Fruit fly (Drosophila melanogaster) whole organism: ENCODE data around the gene Dic1.

Experiments
- CG8478 ChIP-seq: fragments of >200 bp; optimal IDR thresholded peaks from 2 replicates; lab custom pipeline; 2018; ENCODE audit warnings: inconsistent platforms
- Dll ChIP-seq: fragments of >200 bp; optimal IDR thresholded peaks from 2 replicates; lab custom pipeline; 2017
- EcR ChIP-seq, 2 experiments: fragments of >200 bp; optimal IDR thresholded peaks; 2 replicates each; lab custom pipeline; 2017; ENCODE audit warnings: missing biosample characterization in 2 of 2, missing genetic modification characterization in 2 of 2, missing genetic modification reagents in 2 of 2
- pan ChIP-seq: fragments of >200 bp; optimal IDR thresholded peaks from 2 replicates; lab custom pipeline; 2017
- psq ChIP-seq: fragments of >200 bp; optimal IDR thresholded peaks from 2 replicates; lab custom pipeline; 2017
- usp ChIP-seq: fragments of >200 bp; optimal IDR thresholded peaks from 2 replicates; lab custom pipeline; 2017; ENCODE audit warnings: missing biosample characterization, missing genetic modification characterization, mixed read lengths

- no peak for TF ChIP-seq psq (lab: Kevin White, UChicago)
- TF ChIP-seq pan, result no peak
- no peak for TF ChIP-seq usp (GFP tag; lab: Kevin White, UChicago)
- TF ChIP-seq EcR (GFP tag; optimal IDR thresholded peaks at IDR 0.05; lab: Kevin White, UChicago), result no peak
- no peak for TF ChIP-seq CG8478 (lab: Kevin White, UChicago)
- TF ChIP-seq Dll (lab: Kevin White, UChicago), result peak; percentile 90
These were observed at the start of gene Dic1 for dm6 chr3R:13364175-13365174.
